Worm (Caenorhabditis elegans) whole organism, L3 larva: ENCODE data around the gene fipr-3.

ENCODE experiments used
- ZK546.5 ChIP-seq: sonication (generic microtip); optimal IDR thresholded peaks from 2 replicates; lab custom pipeline; 2017; ENCODE audit warnings: missing biosample characterization, missing genetic modification characterization
- ama-1 ChIP-seq: fragments of 150-350 bp; optimal IDR thresholded peaks from 2 replicates; lab custom pipeline; 2018
- ceh-16 ChIP-seq: sonication (generic microtip); optimal IDR thresholded peaks from 2 replicates; lab custom pipeline; 2017; ENCODE audit warnings: missing biosample characterization, missing genetic modification characterization
- ceh-82 ChIP-seq: fragments of 150-350 bp; optimal IDR thresholded peaks from 2 replicates; lab custom pipeline; 2014; ENCODE audit warnings: missing biosample characterization, missing genetic modification characterization
- daf-12 ChIP-seq: fragments of 150-350 bp; optimal IDR thresholded peaks from 2 replicates; lab custom pipeline; 2014; ENCODE audit warnings: missing biosample characterization, missing genetic modification reagents, missing genetic modification characterization
- egl-27 ChIP-seq: sonication (generic microtip); optimal IDR thresholded peaks from 4 replicates; lab custom pipeline; 2017; ENCODE audit warnings: missing biosample characterization, missing genetic modification reagents, missing genetic modification characterization
- egl-5 ChIP-seq: fragments of 150-350 bp; optimal IDR thresholded peaks from 2 replicates; lab custom pipeline; 2017; ENCODE audit warnings: missing biosample characterization, missing genetic modification reagents, missing genetic modification characterization, inconsistent platforms
- eor-1 ChIP-seq, 2 experiments: fragments of 150-350 bp; optimal IDR thresholded peaks; 2 replicates each; lab custom pipeline; 2014 to 2018; ENCODE audit warnings: missing biosample characterization in 2 of 2, missing genetic modification characterization in 2 of 2
- fkh-2 ChIP-seq: fragments of 150-350 bp; optimal IDR thresholded peaks from 2 replicates; lab custom pipeline; 2014; ENCODE audit warnings: missing biosample characterization, missing genetic modification reagents, missing genetic modification characterization
- fos-1 ChIP-seq: fragments of 150-350 bp; optimal IDR thresholded peaks from 2 replicates; lab custom pipeline; 2014; ENCODE audit warnings: missing biosample characterization, missing genetic modification characterization
- jun-1 ChIP-seq: fragments of 150-350 bp; optimal IDR thresholded peaks from 2 replicates; lab custom pipeline; 2014; ENCODE audit warnings: missing biosample characterization, missing genetic modification reagents, missing genetic modification characterization
- lin-39 ChIP-seq: fragments of 150-350 bp; optimal IDR thresholded peaks from 2 replicates; lab custom pipeline; 2018; ENCODE audit warnings: missing biosample characterization, missing genetic modification reagents, missing genetic modification characterization
- lsy-12 ChIP-seq: sonication (generic microtip); optimal IDR thresholded peaks from 2 replicates; lab custom pipeline; 2016; ENCODE audit warnings: mild to moderate bottlenecking, missing genetic modification characterization, missing compliant biosample characterization
- mdl-1 ChIP-seq: fragments of 150-350 bp; optimal IDR thresholded peaks from 2 replicates; lab custom pipeline; 2014; ENCODE audit warnings: missing biosample characterization, missing genetic modification characterization
- nfya-1 ChIP-seq: sonication (generic microtip); optimal IDR thresholded peaks from 2 replicates; lab custom pipeline; 2017; ENCODE audit warnings: missing genetic modification characterization, mild to moderate bottlenecking, missing compliant biosample characterization, antibody characterized with exemption, moderate library complexity; ENCODE audit not compliant: insufficient read depth
- nhr-11 ChIP-seq: fragments of 150-350 bp; optimal IDR thresholded peaks from 2 replicates; lab custom pipeline; 2014; ENCODE audit warnings: missing biosample characterization, missing genetic modification characterization
- nhr-12 ChIP-seq: fragments of 150-350 bp; optimal IDR thresholded peaks from 2 replicates; lab custom pipeline; 2014; ENCODE audit warnings: missing biosample characterization, missing genetic modification characterization
- nhr-23 ChIP-seq: fragments of 150-350 bp; optimal IDR thresholded peaks from 2 replicates; lab custom pipeline; 2014; ENCODE audit warnings: missing biosample characterization, missing genetic modification reagents, missing genetic modification characterization
- nhr-237 ChIP-seq: fragments of 150-350 bp; optimal IDR thresholded peaks from 2 replicates; lab custom pipeline; 2014; ENCODE audit warnings: missing biosample characterization, missing genetic modification characterization
- nhr-25 ChIP-seq: sonication (generic microtip); optimal IDR thresholded peaks from 2 replicates; lab custom pipeline; 2017; ENCODE audit warnings: missing biosample characterization, missing genetic modification characterization
- nhr-28 ChIP-seq: fragments of 150-350 bp; optimal IDR thresholded peaks from 2 replicates; lab custom pipeline; 2014; ENCODE audit warnings: missing biosample characterization, missing genetic modification characterization
- nhr-43 ChIP-seq: sonication (generic microtip); optimal IDR thresholded peaks from 2 replicates; lab custom pipeline; 2016; ENCODE audit warnings: mild to moderate bottlenecking, missing genetic modification characterization, missing compliant biosample characterization; ENCODE audit not compliant: poor library complexity, severe bottlenecking
- nhr-67 ChIP-seq: fragments of 150-350 bp; optimal IDR thresholded peaks from 2 replicates; lab custom pipeline; 2014; ENCODE audit warnings: missing biosample characterization, missing genetic modification characterization
- nhr-76 ChIP-seq: fragments of 150-350 bp; sonication (generic microtip); optimal IDR thresholded peaks from 5 replicates; lab custom pipeline; 2014; ENCODE audit warnings: missing biosample characterization, missing genetic modification characterization
- pqm-1 ChIP-seq: fragments of 150-350 bp; optimal IDR thresholded peaks from 2 replicates; lab custom pipeline; 2017; ENCODE audit warnings: missing biosample characterization, missing genetic modification characterization, inconsistent platforms
- sea-2 ChIP-seq: fragments of 150-350 bp; sonication (generic microtip); optimal IDR thresholded peaks from 4 replicates; lab custom pipeline; 2014; ENCODE audit warnings: missing biosample characterization, missing genetic modification reagents, missing genetic modification characterization
- skn-1 ChIP-seq: fragments of 150-350 bp; optimal IDR thresholded peaks from 2 replicates; lab custom pipeline; 2014; ENCODE audit warnings: missing biosample characterization, missing genetic modification characterization
- snpc-4 ChIP-seq: fragments of 150-350 bp; optimal IDR thresholded peaks from 2 replicates; lab custom pipeline; 2014; ENCODE audit warnings: missing biosample characterization, missing genetic modification characterization
- tbx-2 ChIP-seq: sonication (generic microtip); optimal IDR thresholded peaks from 2 replicates; lab custom pipeline; 2016; ENCODE audit warnings: mild to moderate bottlenecking, missing genetic modification characterization, missing compliant biosample characterization
- unc-39 ChIP-seq: sonication (generic microtip); optimal IDR thresholded peaks from 4 replicates; lab custom pipeline; 2017; ENCODE audit warnings: missing biosample characterization, missing genetic modification characterization
- unc-62 ChIP-seq: fragments of 150-350 bp; sonication (generic microtip); optimal IDR thresholded peaks from 4 replicates; lab custom pipeline; 2014; ENCODE audit warnings: missing biosample characterization, missing genetic modification reagents, missing genetic modification characterization
- zag-1 ChIP-seq: fragments of 150-350 bp; optimal IDR thresholded peaks from 2 replicates; lab custom pipeline; 2014; ENCODE audit warnings: missing biosample characterization, missing genetic modification characterization
- ztf-11 ChIP-seq: fragments of 150-350 bp; optimal IDR thresholded peaks from 2 replicates; lab custom pipeline; 2014; ENCODE audit warnings: missing biosample characterization, missing genetic modification characterization
- ztf-4 ChIP-seq: fragments of 150-350 bp; optimal IDR thresholded peaks from 2 replicates; lab custom pipeline; 2014; ENCODE audit warnings: missing biosample characterization, missing genetic modification characterization

Gene fipr-3

DNA sequence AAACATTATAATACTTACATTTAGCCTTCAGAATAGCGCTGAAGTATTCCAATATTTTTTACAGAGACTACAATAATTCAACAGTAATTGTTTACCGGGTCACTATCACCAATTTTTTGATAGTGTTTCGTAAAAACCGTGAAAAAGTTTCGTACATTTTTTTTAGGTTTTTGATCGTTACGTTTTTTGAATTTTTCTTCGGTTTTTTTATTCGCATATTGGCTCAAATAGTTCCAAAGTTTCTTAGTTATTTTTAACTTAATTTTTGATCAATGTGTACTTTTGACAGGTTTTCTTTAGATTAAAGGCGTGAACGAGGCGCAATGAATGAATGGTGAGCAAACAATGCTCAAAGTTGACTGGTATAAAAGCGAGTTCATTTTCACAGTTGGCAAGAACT is at the start of gene fipr-3:
TSS of gene fipr-3 (plus strand) at position 301 of the 400 bp plus-strand sequence.
- TF ChIP-seq nhr-12: no peak
- TF ChIP-seq lin-39 (tag; lab: Kevin White, UChicago): no peak
- TF ChIP-seq nhr-23: no peak
- no peak for TF ChIP-seq lsy-12 (tag; lab: Kevin White, UChicago)
- TF ChIP-seq zag-1 (tag; lab: Kevin White, UChicago): no peak
- no peak for TF ChIP-seq ztf-4 (tag; lab: Kevin White, UChicago)
- no peak for TF ChIP-seq mdl-1 (tag; lab: Kevin White, UChicago)
- TF ChIP-seq snpc-4: no peak
- no peak for TF ChIP-seq nhr-76 (tag; lab: Kevin White, UChicago)
- TF ChIP-seq egl-5 (tag; lab: Kevin White, UChicago): no peak
- TF ChIP-seq fkh-2 (tag; lab: Kevin White, UChicago): no peak
- no peak for TF ChIP-seq nhr-237 (tag; lab: Kevin White, UChicago)
- no peak for TF ChIP-seq jun-1 (tag; lab: Kevin White, UChicago)
- TF ChIP-seq tbx-2 (tag; lab: Kevin White, UChicago): no peak
- TF ChIP-seq ceh-82 (tag; lab: Kevin White, UChicago): no peak
- TF ChIP-seq daf-12 (tag; lab: Kevin White, UChicago): no peak
- no peak for TF ChIP-seq eor-1 (tag; optimal IDR thresholded peaks at IDR 0.05; lab: Kevin White, UChicago)

DNA sequence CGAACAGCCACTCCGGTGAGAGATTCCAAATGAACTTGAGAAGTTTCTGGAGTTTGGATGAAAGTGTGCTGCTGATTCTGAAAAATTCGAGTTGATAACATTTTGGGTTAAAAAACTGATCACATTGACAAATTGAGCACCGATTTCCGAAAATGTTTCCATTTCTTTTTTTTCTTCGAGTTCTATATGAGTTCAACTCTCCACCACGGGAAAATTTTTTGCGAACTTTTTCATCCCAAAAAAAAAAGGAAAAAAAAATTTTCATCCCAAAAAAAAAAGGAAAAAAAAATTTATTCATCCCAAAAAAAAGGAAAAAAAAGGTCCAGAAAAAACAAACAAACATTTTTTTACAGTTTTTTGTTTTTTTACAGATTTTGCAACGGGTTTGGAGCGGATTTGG is 46.0 kb upstream of the fipr-3 start, which contains the start of gene Y60A9A.1:
TSS of gene Y60A9A.1 (minus strand) at position 101 of the 400 bp plus-strand sequence.
- TF ChIP-seq nhr-11 (no peak), ceh-16 (tag; lab: Kevin White, UChicago) (no peak), skn-1 (tag; lab: Kevin White, UChicago) (no peak), egl-27 (tag; lab: Kevin White, UChicago) (no peak)

DNA sequence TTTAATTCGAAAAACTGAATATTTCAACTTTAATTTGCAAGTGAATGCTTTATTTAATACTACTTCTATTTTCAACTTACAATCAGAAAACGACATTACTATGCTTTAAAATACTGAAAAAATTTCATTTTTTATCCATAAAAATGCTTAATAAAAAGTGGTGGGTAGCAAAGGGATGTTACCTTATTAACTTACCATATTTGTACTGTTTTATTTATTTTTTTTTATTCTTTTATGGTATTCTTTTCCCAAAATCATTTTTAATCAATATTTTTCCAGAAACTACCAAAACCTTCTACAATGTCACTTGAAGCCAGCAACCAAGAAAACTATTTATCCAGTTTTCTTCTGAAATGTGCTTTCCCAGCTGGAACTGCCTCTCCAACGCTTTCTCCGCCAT is 40.3 kb upstream of the fipr-3 start, which contains the start of gene Y60A9.3:
TSS of gene Y60A9.3 (plus strand) at position 301 of the 400 bp plus-strand sequence.
- TF ChIP-seq fos-1 (tag; lab: Kevin White, UChicago): no peak
- TF ChIP-seq nhr-43: no peak
- TF ChIP-seq nhr-67 (tag; lab: Kevin White, UChicago): no peak
- TF ChIP-seq nfya-1 (tag; lab: Kevin White, UChicago): no peak
- no peak for TF ChIP-seq sea-2
- TF ChIP-seq ZK546.5: no peak
- no peak for TF ChIP-seq fkh-2 (tag; lab: Kevin White, UChicago)
- no peak for TF ChIP-seq skn-1 (tag; lab: Kevin White, UChicago)
- no peak for TF ChIP-seq unc-39 (tag; lab: Kevin White, UChicago)
- TF ChIP-seq nhr-23: no peak
- TF ChIP-seq, all 47 proteins: peak for 0

DNA sequence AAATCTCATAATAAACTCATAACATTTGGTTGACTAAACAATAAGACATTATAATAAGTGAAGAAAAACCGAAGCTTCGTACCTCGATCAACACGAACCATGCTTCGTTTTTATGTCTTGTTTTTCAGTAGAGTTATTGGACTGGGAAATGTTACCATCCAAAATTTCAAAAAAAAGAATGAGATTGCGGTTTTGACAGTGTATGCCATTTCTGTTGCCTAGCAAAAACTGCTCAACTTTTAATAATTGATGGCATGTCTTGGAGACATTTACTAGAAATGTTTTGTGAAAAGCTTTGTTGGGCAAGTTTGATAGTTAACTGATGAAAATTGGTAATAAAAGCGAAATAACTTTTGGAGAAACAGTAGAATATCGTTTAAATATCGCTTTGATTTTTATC is 27.9 kb upstream of the fipr-3 start, which contains the start of gene Y60A9.1:
TSS of gene Y60A9.1 (minus strand) at position 101 of the 400 bp plus-strand sequence.
- TF ChIP-seq pqm-1 (tag; lab: Kevin White, UChicago) (no peak), ceh-82 (tag; lab: Kevin White, UChicago) (no peak), ama-1 (lab: Kevin White, UChicago) (no peak), ztf-11 (no peak), nhr-76 (tag; lab: Kevin White, UChicago) (no peak), tbx-2 (tag; lab: Kevin White, UChicago) (no peak), nhr-43 (no peak), nhr-28 (no peak), nhr-12 (no peak), ztf-4 (tag; lab: Kevin White, UChicago) (no peak), egl-5 (tag; lab: Kevin White, UChicago) (no peak), nhr-25 (tag; lab: Kevin White, UChicago) (no peak), lin-39 (tag; lab: Kevin White, UChicago) (no peak)

DNA sequence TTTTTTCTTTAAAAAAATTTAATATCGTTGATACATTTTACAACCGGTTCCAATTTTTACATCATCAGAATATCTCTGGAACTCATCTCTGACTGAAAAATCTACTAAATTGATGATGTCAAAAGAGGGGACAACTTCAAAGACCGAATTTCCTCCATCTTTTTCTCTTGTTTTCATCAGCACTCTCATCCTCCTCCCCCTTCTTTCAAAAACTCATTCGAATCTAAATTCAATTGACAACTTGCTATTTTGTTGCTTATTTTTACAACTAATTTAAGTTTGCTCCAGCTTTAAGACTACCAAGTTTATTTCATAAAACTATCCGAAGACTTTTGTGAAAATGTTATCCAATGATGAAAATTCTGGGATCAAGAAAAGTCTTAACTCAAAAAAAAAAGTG is 24.2 kb upstream of the fipr-3 start:
- TF ChIP-seq unc-62 (GFP tag; lab: Kevin White, UChicago): no peak
